Fruit fly (Drosophila melanogaster): Measurements from ENCODE around the gene CG2656.

DNA sequence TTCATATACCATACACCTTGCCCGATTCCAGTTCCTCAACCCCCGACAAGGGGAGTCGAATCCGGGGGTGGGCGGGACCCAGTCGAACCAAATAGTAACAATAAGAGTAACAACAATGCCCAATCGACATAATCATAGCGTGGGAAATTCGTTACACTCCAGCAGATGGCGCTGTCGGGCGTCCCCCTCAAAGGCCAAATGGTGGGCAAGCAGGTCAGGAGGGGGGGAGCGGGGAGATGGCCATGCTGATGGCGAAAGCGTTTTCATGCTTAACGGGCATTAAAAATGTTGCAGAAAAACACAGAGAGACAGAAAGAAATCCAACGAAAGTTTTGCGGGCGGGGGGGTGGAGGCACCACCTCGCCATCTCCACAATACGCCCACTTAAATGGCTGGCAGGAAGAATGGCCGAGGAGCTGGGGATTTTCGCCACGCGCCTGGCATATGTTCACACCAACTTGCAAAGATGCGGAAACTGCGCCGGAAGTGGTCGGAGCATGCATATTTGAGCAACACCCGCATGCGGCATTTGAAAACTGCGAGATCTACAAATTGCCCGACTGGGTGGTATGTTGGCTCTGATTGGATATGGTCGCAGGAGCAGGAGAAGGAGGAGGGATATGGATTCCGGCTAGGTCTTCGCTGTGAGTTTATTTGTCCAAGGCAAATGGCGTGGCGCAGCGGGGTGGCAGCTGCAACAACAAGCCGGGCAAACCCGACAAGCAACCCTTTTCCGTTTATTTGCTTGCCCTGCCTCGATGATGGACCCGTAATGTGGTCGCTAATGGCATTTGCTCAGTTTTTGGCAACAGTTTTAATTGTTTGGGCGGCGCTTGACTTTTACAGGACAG lies 5.1 kb upstream of the CG2656 start:
- no peak for TF ChIP-seq tj (GFP tag; optimal IDR thresholded peaks at IDR 0.05)
- TF ChIP-seq CG5204 (GFP tag; optimal IDR thresholded peaks at IDR 0.05) = no peak
- no peak for TF ChIP-seq CG14711 (tag; optimal IDR thresholded peaks at IDR 0.05)
- TF ChIP-seq Crg-1 (GFP tag; optimal IDR thresholded peaks at IDR 0.05) = no peak
- TF ChIP-seq pad (GFP tag; optimal IDR thresholded peaks at IDR 0.05) = no peak
- no peak for TF ChIP-seq kay (GFP tag; ENCODE audit: borderline replicate concordance)
- no peak for TF ChIP-seq Clk (GFP tag; optimal IDR thresholded peaks at IDR 0.05)
- TF ChIP-seq cic (GFP tag; optimal IDR thresholded peaks at IDR 0.05) = no peak
- no peak for TF ChIP-seq CG1620 (GFP tag; optimal IDR thresholded peaks at IDR 0.05)
- TF ChIP-seq CG7045 (GFP tag; optimal IDR thresholded peaks at IDR 0.05) = no peak

All from whole organism, adult.